Worm (Caenorhabditis elegans): ENCODE measurements around the gene ivns-1.
"Not testable (repeated sequence)": the region's sequence is repeated elsewhere in the genome, so short reads cannot be mapped to it uniquely, and the experiment has no call there.

The ivns-1 gene

DNA sequence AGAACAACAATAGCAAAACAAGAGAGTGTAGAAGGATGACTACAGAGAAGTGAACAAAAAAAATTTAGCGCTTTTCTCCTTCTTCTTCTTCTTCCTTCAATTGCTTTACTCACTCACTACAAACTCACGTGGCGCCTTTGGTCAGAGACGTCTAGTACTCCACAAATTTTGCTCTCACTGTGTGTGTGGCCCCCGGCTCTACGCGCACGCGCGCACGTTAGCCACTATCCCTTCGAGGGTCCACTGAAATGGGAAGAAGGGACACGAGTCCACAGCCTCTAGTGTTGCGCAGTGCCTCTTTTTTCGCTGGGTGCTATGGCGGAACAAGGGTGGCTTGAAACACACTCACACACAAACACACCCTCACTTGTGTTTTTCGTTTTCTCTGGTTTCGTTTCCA, 4.9 kb downstream of the ivns-1 start:
- TF ChIP-seq ces-1 (GFP tag; optimal IDR thresholded peaks at IDR 0.05) (peak; percentile 66), sem-2 (GFP tag; optimal IDR thresholded peaks at IDR 0.05) (peak; percentile 9), drap-1 (GFP tag; optimal IDR thresholded peaks at IDR 0.05) (no peak), mls-2 (tag; optimal IDR thresholded peaks at IDR 0.05) (peak; percentile 16), M03D4.4 (tag; optimal IDR thresholded peaks at IDR 0.05) (peak; percentile 8), flh-1 (GFP tag; optimal IDR thresholded peaks at IDR 0.05) (no peak), sptf-1 (tag; optimal IDR thresholded peaks at IDR 0.05) (peak; percentile 38)

- TF ChIP-seq lsy-2 (tag; optimal IDR thresholded peaks at IDR 0.05): no peak
- TF ChIP-seq ceh-83 (GFP tag; optimal IDR thresholded peaks at IDR 0.05): no peak
- no peak for TF ChIP-seq lin-13 (tag; optimal IDR thresholded peaks at IDR 0.05)
- no peak for TF ChIP-seq tbx-8 (GFP tag; optimal IDR thresholded peaks at IDR 0.05)
- no peak for TF ChIP-seq mep-1 (tag; optimal IDR thresholded peaks at IDR 0.05)
- TF ChIP-seq ceh-39 (tag; optimal IDR thresholded peaks at IDR 0.05): no peak
- no peak for TF ChIP-seq pha-4 (tag; optimal IDR thresholded peaks at IDR 0.05)
- no peak for TF ChIP-seq ztf-11 (tag; optimal IDR thresholded peaks at IDR 0.05)
- TF ChIP-seq bed-3 (GFP tag; optimal IDR thresholded peaks at IDR 0.05): no peak
- TF ChIP-seq sem-2 (GFP tag; optimal IDR thresholded peaks at IDR 0.05): no peak
- TF ChIP-seq snpc-4 (tag; optimal IDR thresholded peaks at IDR 0.05): no peak
- TF ChIP-seq nhr-237 (tag; optimal IDR thresholded peaks at IDR 0.05): no peak
- no peak for TF ChIP-seq unc-62 (GFP tag; optimal IDR thresholded peaks at IDR 0.05)
- no peak for TF ChIP-seq ces-1 (GFP tag; optimal IDR thresholded peaks at IDR 0.05)
- TF ChIP-seq nhr-12 (tag; optimal IDR thresholded peaks at IDR 0.05): no peak
- TF ChIP-seq unc-39 (tag; optimal IDR thresholded peaks at IDR 0.05): no peak
Observed at ce11 chrX:12627797-12628196, 6.4 kb downstream of the ivns-1 start.

- TF ChIP-seq lin-13 (tag; optimal IDR thresholded peaks at IDR 0.05) (no peak), lin-32 (GFP tag; optimal IDR thresholded peaks at IDR 0.05) (no peak), blmp-1 (tag; optimal IDR thresholded peaks at IDR 0.05) (no peak), ceh-43 (GFP tag; optimal IDR thresholded peaks at IDR 0.05) (no peak), unc-39 (tag; optimal IDR thresholded peaks at IDR 0.05) (no peak), mab-5 (tag; optimal IDR thresholded peaks at IDR 0.05) (no peak)
Observed at ce11 chrX:12620310-12620709, 13.8 kb downstream of the ivns-1 start.

ce11 chrX:12619165-12619564, 15.0 kb downstream of the ivns-1 start, which contains the start of gene R09A8.2:
R09A8.2 (plus strand) TSS chrX:12619465.
- no peak for TF ChIP-seq snpc-4 (tag; optimal IDR thresholded peaks at IDR 0.05)
- no peak for TF ChIP-seq ceh-83 (GFP tag; optimal IDR thresholded peaks at IDR 0.05)
- TF ChIP-seq lin-13 (tag; optimal IDR thresholded peaks at IDR 0.05): no peak
- TF ChIP-seq ceh-43 (GFP tag; optimal IDR thresholded peaks at IDR 0.05): no peak
- TF ChIP-seq elt-3 (tag; optimal IDR thresholded peaks at IDR 0.05): no peak
- no peak for TF ChIP-seq sem-2 (GFP tag; optimal IDR thresholded peaks at IDR 0.05)
- no peak for TF ChIP-seq unc-62 (GFP tag; optimal IDR thresholded peaks at IDR 0.05)
- TF ChIP-seq hlh-1 (tag; optimal IDR thresholded peaks at IDR 0.05): no peak
- no peak for TF ChIP-seq nhr-76 (tag; optimal IDR thresholded peaks at IDR 0.05)
- TF ChIP-seq nhr-2 (tag; optimal IDR thresholded peaks at IDR 0.05): no peak
- TF ChIP-seq bed-3 (GFP tag; optimal IDR thresholded peaks at IDR 0.05): no peak
- TF ChIP-seq lin-32 (GFP tag; optimal IDR thresholded peaks at IDR 0.05): no peak
- TF ChIP-seq lsy-2 (tag; optimal IDR thresholded peaks at IDR 0.05): no peak
- no peak for TF ChIP-seq ham-2 (GFP tag; optimal IDR thresholded peaks at IDR 0.05)
- TF ChIP-seq drap-1 (GFP tag; optimal IDR thresholded peaks at IDR 0.05): no peak
- no peak for TF ChIP-seq pha-4 (tag; optimal IDR thresholded peaks at IDR 0.05)

DNA sequence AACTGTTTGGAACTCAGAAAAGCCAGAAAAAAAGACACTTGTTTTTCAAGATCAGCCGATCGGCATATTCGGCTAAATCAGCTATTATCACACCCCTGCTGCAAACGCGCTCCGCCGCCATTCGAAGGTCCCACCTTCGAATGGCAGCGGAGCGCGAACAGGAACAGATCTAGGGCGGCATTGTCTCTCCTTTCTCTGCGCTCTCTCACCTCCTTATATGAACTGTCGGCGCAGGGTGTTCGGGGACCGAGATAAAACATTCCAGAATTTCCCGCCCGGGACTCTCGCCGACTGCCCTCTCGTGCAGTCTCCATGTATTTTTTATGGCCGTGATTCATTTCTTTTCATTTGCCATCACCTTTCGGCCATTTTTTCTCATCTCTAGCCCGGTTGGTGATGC, 15.7 kb downstream of the ivns-1 start:
- TF ChIP-seq hlh-1 (tag; optimal IDR thresholded peaks at IDR 0.05) (no peak), nhr-76 (tag; optimal IDR thresholded peaks at IDR 0.05) (no peak), pha-4 (tag; optimal IDR thresholded peaks at IDR 0.05) (no peak), nhr-2 (tag; optimal IDR thresholded peaks at IDR 0.05) (peak; percentile 55), unc-39 (tag; optimal IDR thresholded peaks at IDR 0.05) (no peak), ces-1 (GFP tag; optimal IDR thresholded peaks at IDR 0.05) (no peak), nhr-237 (tag; optimal IDR thresholded peaks at IDR 0.05) (no peak), lsy-2 (tag; optimal IDR thresholded peaks at IDR 0.05) (no peak), unc-62 (GFP tag; optimal IDR thresholded peaks at IDR 0.05) (no peak)

DNA sequence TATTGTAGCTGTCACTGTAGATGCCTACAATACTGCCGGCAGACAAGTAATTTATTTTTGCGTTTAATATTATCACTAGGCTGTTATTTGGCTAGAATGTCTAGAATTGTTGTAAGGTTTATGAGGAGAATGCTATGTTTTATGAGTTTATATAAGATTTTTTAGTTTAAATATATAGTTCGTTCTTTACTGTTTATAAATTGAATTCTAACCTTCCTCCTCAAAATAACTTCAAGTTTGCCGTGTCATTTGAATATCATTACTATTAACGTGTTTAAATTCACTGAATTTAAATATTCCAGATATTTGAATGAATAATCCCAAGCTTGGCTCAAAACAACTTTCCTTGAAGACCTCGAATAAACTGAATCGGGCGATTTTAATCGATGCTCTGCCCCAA, 20.7 kb downstream of the ivns-1 start, which contains the start of gene R09A8.1:
Gene R09A8.1 (plus strand): TSS at position 301 of the 400 bp plus-strand sequence.
- not testable (repeated sequence) for TF ChIP-seq mep-1 (tag; optimal IDR thresholded peaks at IDR 0.05); lin-32 (GFP tag; optimal IDR thresholded peaks at IDR 0.05); ztf-11 (tag; optimal IDR thresholded peaks at IDR 0.05)
